Worm (Caenorhabditis elegans) whole organism, L3 larva: ENCODE data around the gene sre-44.

Source experiments
- R02D3.7 ChIP-seq: fragments of 150-350 bp; optimal IDR thresholded peaks from 2 replicates; lab custom pipeline; 2014; ENCODE audit warnings: missing biosample characterization, missing genetic modification characterization
- nhr-76 ChIP-seq: fragments of 150-350 bp; sonication (generic microtip); optimal IDR thresholded peaks from 5 replicates; lab custom pipeline; 2014; ENCODE audit warnings: missing biosample characterization, missing genetic modification characterization
- pha-4 ChIP-seq: fragments of 150-350 bp; optimal IDR thresholded peaks from 2 replicates; lab custom pipeline; 2014; ENCODE audit warnings: missing biosample characterization, missing genetic modification reagents, missing genetic modification characterization
- pqm-1 ChIP-seq: fragments of 150-350 bp; optimal IDR thresholded peaks from 2 replicates; lab custom pipeline; 2017; ENCODE audit warnings: missing biosample characterization, missing genetic modification characterization, inconsistent platforms

- TF ChIP-seq pha-4 (tag; lab: Kevin White, UChicago) = no peak
- no peak for TF ChIP-seq nhr-76 (tag; lab: Kevin White, UChicago)
- no peak for TF ChIP-seq R02D3.7
- TF ChIP-seq pqm-1 (tag; lab: Kevin White, UChicago) = no peak
Observed at ce11 chrII:13961567-13961966, 12.2 kb downstream of the sre-44 start.
